Worm (Caenorhabditis elegans) whole organism, early embryonic: Measurements from ENCODE around the gene F10C2.5.

Experiments used
- B0310.2 ChIP-seq: sonication (generic microtip); optimal IDR thresholded peaks from 2 replicates; lab custom pipeline; 2016; ENCODE audit warnings: mild to moderate bottlenecking, missing genetic modification characterization, missing compliant biosample characterization
- F13C5.2 ChIP-seq: sonication (generic microtip); optimal IDR thresholded peaks from 2 replicates; lab custom pipeline; 2017; ENCODE audit warnings: mild to moderate bottlenecking, missing genetic modification characterization, inconsistent platforms, missing compliant biosample characterization
- aly-1 ChIP-seq: sonication (generic microtip); optimal IDR thresholded peaks from 2 replicates; lab custom pipeline; 2016; ENCODE audit warnings: missing genetic modification characterization, missing compliant biosample characterization
- ama-1 ChIP-seq: fragments of 150-350 bp; optimal IDR thresholded peaks from 2 replicates; lab custom pipeline; 2014
- ceh-13 ChIP-seq: fragments of 200-800 bp; sonication (Bioruptor generic); optimal IDR thresholded peaks from 2 replicates; lab custom pipeline; 2018; ENCODE audit warnings: mild to moderate bottlenecking, missing genetic modification characterization, missing compliant biosample characterization
- ceh-36 ChIP-seq: sonication (generic microtip); optimal IDR thresholded peaks from 2 replicates; lab custom pipeline; 2016; ENCODE audit warnings: missing genetic modification characterization, inconsistent platforms, missing compliant biosample characterization
- ets-7 ChIP-seq: sonication (generic microtip); optimal IDR thresholded peaks from 2 replicates; lab custom pipeline; 2016; ENCODE audit warnings: missing genotype, missing genetic modification characterization, missing compliant biosample characterization
- flt-1 ChIP-seq: fragments of 200-800 bp; sonication (Bioruptor generic); IDR thresholded peaks from 2 replicates; pipeline ENCODE4 v1.3.6; 2022; ENCODE audit warnings: missing genetic modification characterization, missing compliant biosample characterization
- hmbx-1 ChIP-seq: sonication (generic microtip); optimal IDR thresholded peaks from 2 replicates; lab custom pipeline; 2016; ENCODE audit warnings: mild to moderate bottlenecking, missing genetic modification characterization, missing compliant biosample characterization
- hmg-4 ChIP-seq: fragments of 200-800 bp; sonication (Bioruptor generic); optimal IDR thresholded peaks from 2 replicates; lab custom pipeline; 2018; ENCODE audit warnings: mild to moderate bottlenecking, missing genetic modification characterization, missing compliant biosample characterization
- hnd-1 ChIP-seq: sonication (generic microtip); optimal IDR thresholded peaks from 2 replicates; lab custom pipeline; 2016; ENCODE audit warnings: missing genetic modification characterization, missing compliant biosample characterization
- pes-1 ChIP-seq: fragments of 200-800 bp; sonication (Bioruptor generic); IDR thresholded peaks from 2 replicates; pipeline ENCODE4 v1.3.6; 2022; ENCODE audit warnings: missing genetic modification reagents, missing genetic modification characterization, missing compliant biosample characterization
- scrt-1 ChIP-seq: fragments of 200-800 bp; sonication (Bioruptor generic); IDR thresholded peaks from 2 replicates; pipeline ENCODE4 v1.3.6; 2022; ENCODE audit warnings: missing genetic modification characterization, missing compliant biosample characterization
- sea-1 ChIP-seq: fragments of 200-800 bp; sonication (Bioruptor generic); conservative IDR thresholded peaks from 2 replicates; pipeline ENCODE4 v1.3.6; 2022; ENCODE audit warnings: missing genetic modification characterization, missing compliant biosample characterization
- tbx-11 ChIP-seq: fragments of 200-800 bp; sonication (Bioruptor generic); IDR thresholded peaks from 2 replicates; pipeline ENCODE4 v1.3.6; 2022; ENCODE audit warnings: missing genetic modification characterization, missing compliant biosample characterization
- tbx-37 ChIP-seq: fragments of 200-800 bp; sonication (Bioruptor generic); conservative IDR thresholded peaks from 2 replicates; pipeline ENCODE4 v1.3.6; 2022; ENCODE audit warnings: missing genetic modification reagents, missing genetic modification characterization, missing compliant biosample characterization
- tra-4 ChIP-seq: sonication (generic microtip); optimal IDR thresholded peaks from 2 replicates; lab custom pipeline; 2017; ENCODE audit warnings: missing genetic modification characterization, missing compliant biosample characterization

Gene F10C2.5

DNA sequence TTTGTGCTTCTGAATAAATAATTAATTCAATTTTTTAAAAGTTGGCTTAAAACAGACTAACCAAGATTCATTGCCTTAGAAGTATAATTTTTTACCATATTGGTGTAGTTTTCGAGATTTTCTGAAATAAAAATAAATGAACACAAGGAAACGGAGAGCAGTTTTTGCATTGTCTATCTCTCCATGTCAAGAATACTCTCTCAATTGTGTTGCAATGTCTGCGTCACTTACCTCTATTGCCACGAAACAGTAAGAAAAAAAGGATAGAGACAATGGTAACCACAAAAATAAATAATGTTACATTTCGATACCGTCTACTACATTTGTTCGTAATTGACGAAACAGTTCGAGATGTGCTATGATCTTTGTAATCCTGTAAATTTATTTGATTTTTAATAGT, 37.7 kb downstream of the F10C2.5 start, which contains the start of gene R07B7.10:
TSS of gene R07B7.10 (plus strand) at position 285 of the 400 bp plus-strand sequence.
- no peak for TF ChIP-seq ceh-13 (GFP tag; lab: Kevin White, UChicago)
- TF ChIP-seq ceh-36 (tag; lab: Kevin White, UChicago) = no peak
- TF ChIP-seq flt-1 = no peak

ce11 chrV:12084216-12084615, 39.0 kb downstream of the F10C2.5 start, which contains the start of gene R07B7.8:
Gene R07B7.8 (minus strand): TSS chrV:12084316.
- no peak for TF ChIP-seq sea-1 (GFP tag; lab: Robert Waterston, UW)
- TF ChIP-seq aly-1 = no peak
- TF ChIP-seq tra-4 (tag; lab: Kevin White, UChicago) = no peak

- TF ChIP-seq hmg-4 (GFP tag; lab: Kevin White, UChicago) (no peak), F13C5.2 (tag; lab: Kevin White, UChicago) (no peak), ceh-36 (tag; lab: Kevin White, UChicago) (no peak), hmbx-1 (tag; lab: Kevin White, UChicago) (no peak), sea-1 (GFP tag; lab: Robert Waterston, UW) (no peak)
Measured at ce11 chrV:12085867-12086634, 40.8 kb downstream of the F10C2.5 start.

- TF ChIP-seq hmbx-1 (tag; lab: Kevin White, UChicago) = no peak
- no peak for TF ChIP-seq tbx-37
- no peak for TF ChIP-seq hmg-4 (GFP tag; lab: Kevin White, UChicago)
Measured at ce11 chrV:12086934-12087333, 41.7 kb downstream of the F10C2.5 start, which contains the start of gene gana-1. Gene gana-1 (plus strand): TSS chrV:12087234.

DNA sequence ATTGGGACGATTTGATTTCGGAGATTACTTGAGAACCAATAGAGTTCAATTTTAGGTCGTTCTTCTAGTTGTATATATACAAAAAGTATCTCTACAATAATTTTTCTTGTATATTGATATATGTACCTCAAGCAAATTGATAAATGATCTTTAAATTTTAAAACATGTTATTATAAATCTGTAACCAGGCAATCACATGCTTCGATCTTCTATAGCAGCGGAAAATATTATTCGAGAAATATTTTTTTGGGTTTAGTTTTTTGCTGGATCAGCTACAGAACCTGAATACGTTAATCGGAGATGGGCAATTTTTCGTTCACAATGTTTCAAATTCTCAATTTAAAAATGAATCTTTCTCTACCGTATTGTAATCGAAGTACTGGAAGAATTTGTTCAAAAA, 43.5 kb downstream of the F10C2.5 start, which contains the start of gene R07B7.12:
TSS of gene R07B7.12 (plus strand) at position 301 of the 400 bp plus-strand sequence.
- no peak for TF ChIP-seq ets-7 (tag; lab: Kevin White, UChicago)
- no peak for TF ChIP-seq ceh-13 (GFP tag; lab: Kevin White, UChicago)
- TF ChIP-seq pes-1 (GFP tag; lab: Robert Waterston, UW) = no peak
- no peak for TF ChIP-seq hmg-4 (GFP tag; lab: Kevin White, UChicago)
- no peak for TF ChIP-seq ceh-36 (tag; lab: Kevin White, UChicago)
- no peak for TF ChIP-seq B0310.2 (tag; lab: Kevin White, UChicago)
- TF ChIP-seq tbx-11 = no peak
- no peak for TF ChIP-seq flt-1
- TF ChIP-seq aly-1 = no peak

ce11 chrV:12091759-12092158, 46.5 kb downstream of the F10C2.5 start, which contains the start of gene nhr-206:
Gene nhr-206 (plus strand): TSS chrV:12092006.
- TF ChIP-seq ceh-36 (tag; lab: Kevin White, UChicago) = no peak

- no peak for TF ChIP-seq ceh-36 (tag; lab: Kevin White, UChicago)
- no peak for TF ChIP-seq hnd-1 (tag; lab: Kevin White, UChicago)
- no peak for TF ChIP-seq hmbx-1 (tag; lab: Kevin White, UChicago)
- no peak for TF ChIP-seq aly-1
Measured at ce11 chrV:12094030-12094429, 48.8 kb downstream of the F10C2.5 start, which contains the start of gene nhr-208. Gene nhr-208 (plus strand): TSS chrV:12094317.

DNA sequence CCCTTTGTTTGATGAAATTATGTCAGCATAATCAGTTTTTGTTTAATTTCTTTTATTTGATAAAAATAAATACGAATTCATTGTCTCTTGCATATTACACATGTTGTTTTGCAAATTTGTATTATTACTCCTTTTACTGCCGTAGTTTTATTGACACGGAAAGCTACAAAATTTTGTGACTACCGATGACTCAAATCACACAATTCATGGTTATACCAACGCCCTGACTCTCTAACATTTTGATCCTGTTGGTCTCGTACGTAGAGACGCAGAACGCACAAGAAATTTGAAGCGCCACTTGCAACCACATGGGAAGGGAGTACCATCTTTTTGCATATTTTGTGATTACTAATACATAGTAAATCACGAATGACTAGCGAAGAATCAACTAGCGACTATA, 50.6 kb downstream of the F10C2.5 start, which contains the start of gene nhr-207:
TSS of gene nhr-207 (plus strand) at position 282 of the 400 bp plus-strand sequence.
- TF ChIP-seq hmbx-1 (tag; lab: Kevin White, UChicago) = no peak
- TF ChIP-seq scrt-1 = no peak
- no peak for TF ChIP-seq B0310.2 (tag; lab: Kevin White, UChicago)
- no peak for TF ChIP-seq ceh-36 (tag; lab: Kevin White, UChicago)
- no peak for TF ChIP-seq ets-7 (tag; lab: Kevin White, UChicago)
- TF ChIP-seq ama-1 (lab: Kevin White, UChicago) = no peak
- no peak for TF ChIP-seq tbx-37
- no peak for TF ChIP-seq F13C5.2 (tag; lab: Kevin White, UChicago)
- no peak for TF ChIP-seq hmg-4 (GFP tag; lab: Kevin White, UChicago)
- no peak for TF ChIP-seq aly-1
- no peak for TF ChIP-seq pes-1 (GFP tag; lab: Robert Waterston, UW)
- no peak for TF ChIP-seq tra-4 (tag; lab: Kevin White, UChicago)
- TF ChIP-seq ceh-13 (GFP tag; lab: Kevin White, UChicago) = no peak
- no peak for TF ChIP-seq sea-1 (GFP tag; lab: Robert Waterston, UW)
- TF ChIP-seq hnd-1 (tag; lab: Kevin White, UChicago) = no peak
- TF ChIP-seq flt-1 = no peak
- no peak for TF ChIP-seq tbx-11

ce11 chrV:12098123-12098522, 52.9 kb downstream of the F10C2.5 start, which contains the start of gene nhr-209:
Gene nhr-209 (plus strand): TSS chrV:12098149.
- TF ChIP-seq hmg-4 (GFP tag; lab: Kevin White, UChicago) (no peak), flt-1 (no peak), B0310.2 (tag; lab: Kevin White, UChicago) (no peak), hmbx-1 (tag; lab: Kevin White, UChicago) (no peak)
